Worm (Caenorhabditis elegans): Measurements from ENCODE around the gene K04G11.3.

Gene K04G11.3

ce11 chrX:14355034-14355433 is 7.6 kb upstream of the K04G11.3 start:
- TF ChIP-seq php-3 (GFP tag; IDR thresholded peaks at IDR 0.05), result no peak

- TF ChIP-seq skn-1 (tag; optimal IDR thresholded peaks at IDR 0.05) (no peak), ama-1 (optimal IDR thresholded peaks at IDR 0.05) (no peak), tag-97 (GFP tag; IDR thresholded peaks at IDR 0.05) (no peak), hlh-30 (tag; optimal IDR thresholded peaks at IDR 0.05; ENCODE audit: insufficient read depth) (peak; percentile 46), ceh-32 (tag; optimal IDR thresholded peaks at IDR 0.05; ENCODE audit: poor library complexity) (no peak), ztf-7 (tag; optimal IDR thresholded peaks at IDR 0.05) (no peak), vab-7 (GFP tag; IDR thresholded peaks at IDR 0.05) (no peak), mes-2 (tag; optimal IDR thresholded peaks at IDR 0.05; ENCODE audit: poor library complexity, severe bottlenecking) (no peak), daf-12 (tag; optimal IDR thresholded peaks at IDR 0.05) (no peak), zag-1 (tag; optimal IDR thresholded peaks at IDR 0.05) (no peak), nhr-41 (GFP tag; IDR thresholded peaks at IDR 0.05) (no peak), hlh-11 (tag; optimal IDR thresholded peaks at IDR 0.05) (no peak), ceh-82 (tag; optimal IDR thresholded peaks at IDR 0.05) (no peak), T26A8.4 (GFP tag; IDR thresholded peaks at IDR 0.05) (no peak), daf-8 (GFP tag; IDR thresholded peaks at IDR 0.05) (no peak), F10B5.3 (tag; optimal IDR thresholded peaks at IDR 0.05) (no peak), mep-1 (tag; optimal IDR thresholded peaks at IDR 0.05) (peak; percentile 54), dve-1 (tag; optimal IDR thresholded peaks at IDR 0.05; ENCODE audit: insufficient read depth) (peak; percentile 32), nhr-111 (GFP tag; optimal IDR thresholded peaks at IDR 0.05) (no peak), lsy-2 (tag; optimal IDR thresholded peaks at IDR 0.05) (no peak), mdl-1 (tag; optimal IDR thresholded peaks at IDR 0.05) (no peak), aha-1 (tag) (peak; percentile 8), saeg-2 (GFP tag; IDR thresholded peaks at IDR 0.05) (no peak), daf-16 (GFP tag; optimal IDR thresholded peaks at IDR 0.05) (no peak), daf-16 (tag; optimal IDR thresholded peaks at IDR 0.05) (no peak), dmd-8 (GFP tag; IDR thresholded peaks at IDR 0.05) (no peak), lin-29 (GFP tag; IDR thresholded peaks at IDR 0.05) (no peak), lin-13 (GFP tag; optimal IDR thresholded peaks at IDR 0.05) (no peak), php-3 (GFP tag; IDR thresholded peaks at IDR 0.05) (no peak), unc-39 (tag; optimal IDR thresholded peaks at IDR 0.05) (no peak), nhr-28 (tag; optimal IDR thresholded peaks at IDR 0.05) (no peak), fos-1 (tag; optimal IDR thresholded peaks at IDR 0.05) (no peak), pqm-1 (tag; optimal IDR thresholded peaks at IDR 0.05) (no peak), gei-8 (GFP tag; optimal IDR thresholded peaks at IDR 0.05) (no peak), mxl-2 (GFP tag; conservative IDR thresholded peaks at IDR 0.05) (no peak), Y5F2A.4 (GFP tag; optimal IDR thresholded peaks at IDR 0.05) (no peak), unc-62 (GFP tag; optimal IDR thresholded peaks at IDR 0.05 in 1 of 2) (no peak), unc-62 (tag; optimal IDR thresholded peaks at IDR 0.05) (no peak)
Measured at ce11 chrX:14349690-14350168, 2.3 kb upstream of the K04G11.3 start, which contains the start of gene wdr-5.2. Gene wdr-5.2, plus strand, starts transcription at chrX:14350118.

ce11 chrX:14340381-14340780 is 7.1 kb downstream of the K04G11.3 start, which contains the start of gene sel-7:
Gene sel-7, minus strand, starts transcription at chrX:14340481.
- TF ChIP-seq Y105C5A.15 (GFP tag; IDR thresholded peaks at IDR 0.05), result no peak
- TF ChIP-seq mxl-3 (GFP tag; optimal IDR thresholded peaks at IDR 0.05), result no peak
- TF ChIP-seq lin-1 (GFP tag; IDR thresholded peaks at IDR 0.05), result no peak
- TF ChIP-seq ceh-44 (GFP tag; IDR thresholded peaks at IDR 0.05), result no peak
- no peak for TF ChIP-seq php-3 (GFP tag; IDR thresholded peaks at IDR 0.05)
- no peak for TF ChIP-seq zip-2 (tag; optimal IDR thresholded peaks at IDR 0.05)
- TF ChIP-seq duxl-1 (tag; optimal IDR thresholded peaks at IDR 0.05; ENCODE audit: poor library complexity), result no peak
- no peak for TF ChIP-seq hif-1 (tag; optimal IDR thresholded peaks at IDR 0.05)
- no peak for TF ChIP-seq aly-2 (tag; optimal IDR thresholded peaks at IDR 0.05)
- no peak for TF ChIP-seq Y5F2A.4 (GFP tag; optimal IDR thresholded peaks at IDR 0.05)
- TF ChIP-seq nhr-41 (GFP tag; IDR thresholded peaks at IDR 0.05), result no peak
- TF ChIP-seq nhr-77 (tag; optimal IDR thresholded peaks at IDR 0.05), result no peak
- no peak for TF ChIP-seq ceh-32 (tag; optimal IDR thresholded peaks at IDR 0.05; ENCODE audit: poor library complexity)
- TF ChIP-seq lin-29 (GFP tag; IDR thresholded peaks at IDR 0.05), result no peak
- TF ChIP-seq fos-1 (tag; optimal IDR thresholded peaks at IDR 0.05), result no peak
- no peak for TF ChIP-seq lin-39 (tag; optimal IDR thresholded peaks at IDR 0.05)
- TF ChIP-seq unc-39 (tag; optimal IDR thresholded peaks at IDR 0.05), result no peak
- no peak for TF ChIP-seq dpl-1 (GFP tag; optimal IDR thresholded peaks at IDR 0.05)
- no peak for TF ChIP-seq lim-7 (GFP tag; IDR thresholded peaks at IDR 0.05)

Data from whole organism, L4 larva.